Worm (Caenorhabditis elegans) whole organism, L2 larva: ENCODE results near the gene arrd-14.

Source experiments
- C34F6.9 ChIP-seq: fragments of 150-350 bp; optimal IDR thresholded peaks from 2 replicates; lab custom pipeline; 2014; ENCODE audit warnings: missing biosample characterization, missing genetic modification characterization
- ZK546.5 ChIP-seq: sonication (generic microtip); optimal IDR thresholded peaks from 2 replicates; lab custom pipeline; 2017; ENCODE audit warnings: missing biosample characterization, missing genetic modification characterization
- ama-1 ChIP-seq: fragments of 150-350 bp; optimal IDR thresholded peaks from 2 replicates; lab custom pipeline; 2018; ENCODE audit warnings: inconsistent platforms
- blmp-1 ChIP-seq: sonication (generic microtip); optimal IDR thresholded peaks from 2 replicates; lab custom pipeline; 2017; ENCODE audit warnings: missing genetic modification characterization, mild to moderate bottlenecking, missing compliant biosample characterization, antibody characterized with exemption, moderate library complexity; ENCODE audit not compliant: insufficient read depth
- egl-27 ChIP-seq: sonication (generic microtip); optimal IDR thresholded peaks from 3 replicates; lab custom pipeline; 2017; ENCODE audit warnings: missing biosample characterization, missing genetic modification reagents, missing genetic modification characterization
- elt-3 ChIP-seq: sonication (generic microtip); optimal IDR thresholded peaks from 2 replicates; lab custom pipeline; 2017; ENCODE audit warnings: missing biosample characterization, missing genetic modification characterization
- gmeb-1 ChIP-seq: fragments of 150-350 bp; optimal IDR thresholded peaks from 2 replicates; lab custom pipeline; 2014; ENCODE audit warnings: missing biosample characterization, missing genetic modification characterization
- lin-13 ChIP-seq: fragments of 150-350 bp; optimal IDR thresholded peaks from 2 replicates; lab custom pipeline; 2014; ENCODE audit warnings: missing biosample characterization, missing genetic modification reagents, missing genetic modification characterization
- lin-39 ChIP-seq: fragments of 150-350 bp; optimal IDR thresholded peaks from 2 replicates; lab custom pipeline; 2014; ENCODE audit warnings: missing biosample characterization, missing genetic modification reagents, missing genetic modification characterization
- mbf-1 ChIP-seq: sonication (generic microtip); optimal IDR thresholded peaks from 2 replicates; lab custom pipeline; 2017; ENCODE audit warnings: missing biosample characterization, missing genetic modification characterization
- nhr-12 ChIP-seq: fragments of 150-350 bp; optimal IDR thresholded peaks from 2 replicates; lab custom pipeline; 2014; ENCODE audit warnings: missing biosample characterization, missing genetic modification characterization
- snpc-4 ChIP-seq: fragments of 150-350 bp; optimal IDR thresholded peaks from 2 replicates; lab custom pipeline; 2014; ENCODE audit warnings: missing biosample characterization, missing genetic modification characterization
- unc-39 ChIP-seq: fragments of 150-350 bp; optimal IDR thresholded peaks from 2 replicates; lab custom pipeline; 2014; ENCODE audit warnings: missing biosample characterization, missing genetic modification characterization
- unc-62 ChIP-seq: fragments of 150-350 bp; optimal IDR thresholded peaks from 2 replicates; lab custom pipeline; 2014; ENCODE audit warnings: missing biosample characterization, missing genetic modification reagents, missing genetic modification characterization

DNA sequence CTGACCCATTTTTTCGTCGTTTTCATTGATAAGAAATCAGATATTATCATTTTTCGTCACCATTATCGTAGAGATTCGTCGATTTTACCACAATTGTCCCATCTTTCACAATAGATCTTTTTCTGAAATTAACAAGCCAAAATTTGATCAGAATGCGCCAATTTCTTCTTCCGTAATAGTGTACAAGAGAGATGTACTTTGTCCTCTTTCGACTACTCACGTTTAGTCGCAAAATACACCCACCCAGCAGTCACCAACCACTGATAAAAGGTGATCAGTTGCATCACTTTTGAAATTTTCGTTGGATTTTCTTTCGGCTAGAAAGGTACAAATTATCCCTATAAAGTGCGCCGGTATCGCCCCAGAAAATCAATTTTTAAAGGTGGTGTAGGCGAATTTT lies 19.5 kb upstream of the arrd-14 start:
- no peak for TF ChIP-seq lin-39 (tag; lab: Kevin White, UChicago)
- TF ChIP-seq nhr-12 (tag; lab: Kevin White, UChicago): no peak
- no peak for TF ChIP-seq blmp-1 (tag; lab: Kevin White, UChicago)
- no peak for TF ChIP-seq snpc-4 (tag; lab: Kevin White, UChicago)
- no peak for TF ChIP-seq lin-13 (GFP tag; lab: Kevin White, UChicago)
- no peak for TF ChIP-seq ama-1 (lab: Kevin White, UChicago)
- no peak for TF ChIP-seq ZK546.5 (tag; lab: Kevin White, UChicago)
- no peak for TF ChIP-seq unc-62 (GFP tag; lab: Kevin White, UChicago)
- no peak for TF ChIP-seq elt-3 (tag; lab: Kevin White, UChicago)
- no peak for TF ChIP-seq gmeb-1 (tag; lab: Kevin White, UChicago)
- TF ChIP-seq mbf-1 (tag; lab: Kevin White, UChicago): no peak
- no peak for TF ChIP-seq C34F6.9 (tag; lab: Kevin White, UChicago)
- no peak for TF ChIP-seq unc-39 (tag; lab: Kevin White, UChicago)
- TF ChIP-seq egl-27 (tag; lab: Kevin White, UChicago): no peak
